Fruit fly (Drosophila melanogaster): ENCODE measurements around the gene CG12607.

The CG12607 gene

DNA sequence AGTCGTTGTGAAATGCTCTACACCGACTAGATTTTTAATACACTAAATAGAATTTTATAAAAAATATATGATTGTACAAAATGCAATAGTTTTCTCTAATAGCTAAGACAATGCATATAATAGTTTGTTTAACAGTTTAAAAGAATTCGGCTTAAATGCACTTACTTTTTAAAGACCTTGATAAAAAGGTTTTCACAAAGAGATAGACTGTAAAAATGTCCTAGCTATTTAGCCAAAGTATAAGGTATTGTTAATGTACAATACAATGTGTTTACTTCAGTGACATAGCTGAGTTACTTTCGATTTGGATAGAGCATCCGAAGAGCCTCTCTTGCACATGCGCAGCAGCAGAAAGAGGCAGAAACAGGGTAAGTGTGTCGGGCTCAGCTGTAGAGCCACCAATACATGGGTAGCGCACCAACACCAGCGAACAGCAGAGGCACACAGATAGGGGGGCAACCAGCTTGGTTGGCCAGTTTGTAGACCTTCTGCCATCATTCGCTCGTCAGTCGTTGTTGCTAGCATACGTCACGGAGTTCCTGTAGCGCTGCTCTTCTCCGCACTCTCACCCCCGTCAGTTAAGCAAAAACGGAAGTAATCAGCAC, 39.6 kb upstream of the CG12607 start, which contains the start of gene TP53INP (continued):
- TF ChIP-seq CG11902 (GFP tag; optimal IDR thresholded peaks at IDR 0.05) (peak; percentile 82), pdm3 (GFP tag; optimal IDR thresholded peaks at IDR 0.05) (peak; percentile 88), Gug (GFP tag; IDR thresholded peaks at IDR 0.05) (peak; percentile 52), Lpt (GFP tag; optimal IDR thresholded peaks at IDR 0.05) (peak; percentile 86), CG8319 (GFP tag; optimal IDR thresholded peaks at IDR 0.05) (peak; percentile 72), acj6 (GFP tag; optimal IDR thresholded peaks at IDR 0.05) (peak; percentile 93), CG34406 (GFP tag; optimal IDR thresholded peaks at IDR 0.05) (peak; percentile 91), lz (GFP tag; optimal IDR thresholded peaks at IDR 0.05) (peak; percentile 89), CG8632 (GFP tag; optimal IDR thresholded peaks at IDR 0.05) (peak; percentile 91), cyc (GFP tag; optimal IDR thresholded peaks at IDR 0.05) (peak; percentile 85), svp (GFP tag) (peak; percentile 91), spab (GFP tag; optimal IDR thresholded peaks at IDR 0.05) (peak; percentile 91), CG10669 (GFP tag; optimal IDR thresholded peaks at IDR 0.05) (peak; percentile 90), salr (GFP tag; optimal IDR thresholded peaks at IDR 0.05) (peak; percentile 80 to 93), Sox14 (GFP tag; optimal IDR thresholded peaks at IDR 0.05) (peak; percentile 88), CG7368 (GFP tag; optimal IDR thresholded peaks at IDR 0.05) (peak; percentile 64), CG6276 (GFP tag; optimal IDR thresholded peaks at IDR 0.05) (peak; percentile 90), Hr38 (GFP tag; optimal IDR thresholded peaks at IDR 0.05) (no peak), vri (GFP tag; optimal IDR thresholded peaks at IDR 0.05) (peak; percentile 63), CG4318 (GFP tag; optimal IDR thresholded peaks at IDR 0.05) (peak; percentile 89), CG31627 (GFP tag; optimal IDR thresholded peaks at IDR 0.05) (peak; percentile 75), Blimp-1 (GFP tag; optimal IDR thresholded peaks at IDR 0.05) (peak; percentile 67), topi (GFP tag; optimal IDR thresholded peaks at IDR 0.05) (peak; percentile 90), CG15336 (GFP tag; IDR thresholded peaks at IDR 0.05) (peak; percentile 88), fd59A (GFP tag; optimal IDR thresholded peaks at IDR 0.05) (peak; percentile 88), fd85E (GFP tag; optimal IDR thresholded peaks at IDR 0.05) (peak; percentile 63), Eip78C (GFP tag) (peak; percentile 97), esn (GFP tag; optimal IDR thresholded peaks at IDR 0.05) (peak; percentile 93), Sox102F (GFP tag; optimal IDR thresholded peaks at IDR 0.05) (peak; percentile 78), CG10631 (GFP tag; optimal IDR thresholded peaks at IDR 0.05) (peak; percentile 87), CG6854 (GFP tag; optimal IDR thresholded peaks at IDR 0.05) (peak; percentile 65), CG6163 (GFP tag; IDR thresholded peaks at IDR 0.05) (peak; percentile 70; the same call in 2 of the 3 replicates), CG6792 (GFP tag; optimal IDR thresholded peaks at IDR 0.05) (peak; percentile 91)

dm6 chr3L:4407743-4408142, 38.6 kb upstream of the CG12607 start:
- TF ChIP-seq CG8632 (GFP tag; optimal IDR thresholded peaks at IDR 0.05) = peak; percentile 35
- no peak for TF ChIP-seq Blimp-1 (GFP tag; optimal IDR thresholded peaks at IDR 0.05)
- TF ChIP-seq spab (GFP tag; optimal IDR thresholded peaks at IDR 0.05) = no peak
- peak; percentile 60 for TF ChIP-seq achi (GFP tag; optimal IDR thresholded peaks at IDR 0.05)
- TF ChIP-seq CG3919 (GFP tag; optimal IDR thresholded peaks at IDR 0.05) = peak; percentile 62
- TF ChIP-seq CG6163 (GFP tag; IDR thresholded peaks at IDR 0.05) = peak; percentile 77
- TF ChIP-seq fkh (GFP tag; optimal IDR thresholded peaks at IDR 0.05) = no peak
- TF ChIP-seq Eip78C (GFP tag) = peak; percentile 85
- TF ChIP-seq lz (GFP tag; optimal IDR thresholded peaks at IDR 0.05) = peak; percentile 44
- peak; percentile 39 for TF ChIP-seq CG4318 (GFP tag; optimal IDR thresholded peaks at IDR 0.05)
- peak; percentile 68 for TF ChIP-seq CG8119 (GFP tag; IDR thresholded peaks at IDR 0.05)
- TF ChIP-seq CG3032 (tag; optimal IDR thresholded peaks at IDR 0.05) = no peak
- TF ChIP-seq CG11902 (GFP tag; optimal IDR thresholded peaks at IDR 0.05) = no peak
- TF ChIP-seq Eip93F (GFP tag; optimal IDR thresholded peaks at IDR 0.05) = no peak
- TF ChIP-seq CG1621 (tag; optimal IDR thresholded peaks at IDR 0.05) = no peak
- TF ChIP-seq Eip75B (GFP tag; optimal IDR thresholded peaks at IDR 0.05) = peak; percentile 47
- peak; percentile 0 for TF ChIP-seq dsx (GFP tag; optimal IDR thresholded peaks at IDR 0.05; ENCODE audit: poor library complexity, severe bottlenecking)
- TF ChIP-seq CG7368 (GFP tag; optimal IDR thresholded peaks at IDR 0.05) = no peak
- TF ChIP-seq cyc (GFP tag; optimal IDR thresholded peaks at IDR 0.05) = peak; percentile 1
- TF ChIP-seq Ets21C (GFP tag; optimal IDR thresholded peaks at IDR 0.05) = peak; percentile 7
- TF ChIP-seq Sox102F (GFP tag; optimal IDR thresholded peaks at IDR 0.05) = no peak
- TF ChIP-seq net (GFP tag; optimal IDR thresholded peaks at IDR 0.05) = peak; percentile 62
- TF ChIP-seq CG11762 (GFP tag; optimal IDR thresholded peaks at IDR 0.05; ENCODE audit: insufficient read depth) = peak; percentile 3
- peak; percentile 36 for TF ChIP-seq Lpt (GFP tag; optimal IDR thresholded peaks at IDR 0.05)
- TF ChIP-seq CG6792 (GFP tag; optimal IDR thresholded peaks at IDR 0.05) = peak; percentile 17
- peak; percentile 35 for TF ChIP-seq Ets96B (tag; optimal IDR thresholded peaks at IDR 0.05)
- TF ChIP-seq Smox (GFP tag; optimal IDR thresholded peaks at IDR 0.05) = peak; percentile 10
- peak; percentile 76 for TF ChIP-seq CG32006 (GFP tag; optimal IDR thresholded peaks at IDR 0.05)
- TF ChIP-seq CG15336 (GFP tag; IDR thresholded peaks at IDR 0.05) = peak; percentile 78
- peak; percentile 45 for TF ChIP-seq Hr39 (GFP tag; optimal IDR thresholded peaks at IDR 0.05)
